Worm (Caenorhabditis elegans) whole organism, L4 larva: Measurements from ENCODE around the gene lon-3.

Experiments used
- T26A8.4 ChIP-seq: fragments of 200-800 bp; sonication (Bioruptor generic); IDR thresholded peaks from 2 replicates; pipeline ENCODE4 v1.3.6; 2022; ENCODE audit warnings: missing genetic modification characterization, missing compliant biosample characterization
- ceh-82 ChIP-seq: sonication (generic microtip); optimal IDR thresholded peaks from 2 replicates; lab custom pipeline; 2017; ENCODE audit warnings: missing biosample characterization, missing genetic modification characterization
- dpl-1 ChIP-seq: fragments of 150-350 bp; optimal IDR thresholded peaks from 2 replicates; lab custom pipeline; 2014; ENCODE audit warnings: missing biosample characterization, missing genetic modification reagents, missing genetic modification characterization
- mdl-1 ChIP-seq, 2 experiments: fragments of 150-350 bp in 1 of 2; sonication (generic microtip) in 1 of 2; optimal IDR thresholded peaks; 2 replicates each; lab custom pipeline; 2014 to 2017; ENCODE audit warnings: missing biosample characterization in 2 of 2, missing genetic modification characterization in 2 of 2
- ztf-11 ChIP-seq: fragments of 150-350 bp; optimal IDR thresholded peaks from 2 replicates; lab custom pipeline; 2014; ENCODE audit warnings: missing biosample characterization, missing genetic modification characterization

DNA sequence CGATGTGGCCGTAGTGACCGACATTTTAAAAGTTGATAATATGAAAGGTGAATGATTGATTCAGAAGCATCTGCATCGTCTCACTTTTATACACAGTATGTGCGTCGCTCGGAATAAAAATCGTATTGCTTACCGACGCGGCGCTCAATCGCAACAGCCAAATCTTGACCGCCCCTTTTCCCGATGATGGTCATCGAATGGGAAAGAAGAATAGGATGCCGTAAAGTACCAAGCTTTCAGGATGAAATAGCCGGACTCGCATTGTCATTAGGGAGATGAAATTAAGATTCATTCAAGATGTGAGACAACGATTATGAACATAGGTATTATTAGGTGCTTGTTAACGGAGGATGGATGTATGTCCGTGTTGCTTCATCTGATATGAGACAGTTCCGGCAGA is at the start of gene lon-3:
- no peak for TF ChIP-seq mdl-1 (tag; optimal IDR thresholded peaks at IDR 0.05; lab: Kevin White, UChicago)
- no peak for TF ChIP-seq ceh-82 (tag; lab: Kevin White, UChicago)
- no peak for TF ChIP-seq dpl-1 (GFP tag; lab: Kevin White, UChicago)
- no peak for TF ChIP-seq T26A8.4 (GFP tag; lab: Robert Waterston, UW)
- no peak for TF ChIP-seq ztf-11 (tag; lab: Kevin White, UChicago)
